Fruit fly (Drosophila melanogaster): ENCODE measurements around the gene verm.

dm6 chr3L:19694156-19694643 is 860 bp downstream of the verm start:
- TF ChIP-seq EcR (GFP tag; optimal IDR thresholded peaks at IDR 0.05) = no peak
- TF ChIP-seq Dll (optimal IDR thresholded peaks at IDR 0.05) = no peak
- TF ChIP-seq CG8478 (optimal IDR thresholded peaks at IDR 0.05) = no peak

Data from whole organism.